Fruit fly (Drosophila melanogaster): ENCODE measurements around the gene mrt.

The mrt gene

dm6 chr3R:27289638-27290037 lies 7.2 kb upstream of the mrt start:
- no peak for TF ChIP-seq CG7045 (GFP tag; optimal IDR thresholded peaks at IDR 0.05)
- TF ChIP-seq Clk (GFP tag; optimal IDR thresholded peaks at IDR 0.05): no peak
- TF ChIP-seq tj (GFP tag; optimal IDR thresholded peaks at IDR 0.05): no peak
- TF ChIP-seq cnc (optimal IDR thresholded peaks at IDR 0.05): no peak
- no peak for TF ChIP-seq CG1620 (GFP tag; optimal IDR thresholded peaks at IDR 0.05)
- no peak for TF ChIP-seq Mnt (GFP tag; optimal IDR thresholded peaks at IDR 0.05)
- TF ChIP-seq ovo (GFP tag; optimal IDR thresholded peaks at IDR 0.05): no peak
- peak; percentile 1 for TF ChIP-seq CG14711 (tag; optimal IDR thresholded peaks at IDR 0.05)
- TF ChIP-seq cic (GFP tag; optimal IDR thresholded peaks at IDR 0.05): no peak
- no peak for TF ChIP-seq Hr96 (GFP tag; optimal IDR thresholded peaks at IDR 0.05)
- TF ChIP-seq pad (GFP tag; optimal IDR thresholded peaks at IDR 0.05): no peak
- TF ChIP-seq CG5204 (GFP tag; optimal IDR thresholded peaks at IDR 0.05): no peak
- no peak for TF ChIP-seq CG12768 (GFP tag; optimal IDR thresholded peaks at IDR 0.05)
- peak; percentile 19 for TF ChIP-seq CG33017 (tag; optimal IDR thresholded peaks at IDR 0.05)
- no peak for TF ChIP-seq toe (GFP tag; optimal IDR thresholded peaks at IDR 0.05)
- TF ChIP-seq CG7101 (tag; optimal IDR thresholded peaks at IDR 0.05): peak; percentile 7
- no peak for TF ChIP-seq kay (GFP tag; ENCODE audit: borderline replicate concordance)
- TF ChIP-seq Crg-1 (GFP tag; optimal IDR thresholded peaks at IDR 0.05): no peak

- TF ChIP-seq pad (GFP tag; optimal IDR thresholded peaks at IDR 0.05): peak; percentile 56
- peak; percentile 73 for TF ChIP-seq CG14711 (tag; optimal IDR thresholded peaks at IDR 0.05)
- TF ChIP-seq Crg-1 (GFP tag; optimal IDR thresholded peaks at IDR 0.05): peak; percentile 71
- TF ChIP-seq CG12768 (GFP tag; optimal IDR thresholded peaks at IDR 0.05): peak; percentile 34
- no peak for TF ChIP-seq kay (GFP tag; ENCODE audit: borderline replicate concordance)
- peak; percentile 70 for TF ChIP-seq Clk (GFP tag; optimal IDR thresholded peaks at IDR 0.05)
- peak; percentile 81 for TF ChIP-seq CG1620 (GFP tag; optimal IDR thresholded peaks at IDR 0.05)
- peak; percentile 83 for TF ChIP-seq Mnt (GFP tag; optimal IDR thresholded peaks at IDR 0.05)
- peak; percentile 77 for TF ChIP-seq Hr96 (GFP tag; optimal IDR thresholded peaks at IDR 0.05)
- no peak for TF ChIP-seq ovo (GFP tag; optimal IDR thresholded peaks at IDR 0.05)
- peak in 1 of 2 experiments; percentile 72 for TF ChIP-seq cnc (optimal IDR thresholded peaks at IDR 0.05)
- peak; percentile 78 for TF ChIP-seq cic (GFP tag; optimal IDR thresholded peaks at IDR 0.05)
- peak; percentile 50 for TF ChIP-seq CG33017 (tag; optimal IDR thresholded peaks at IDR 0.05)
- TF ChIP-seq CG5204 (GFP tag; optimal IDR thresholded peaks at IDR 0.05): peak; percentile 74
- peak; percentile 96 for TF ChIP-seq tj (GFP tag; optimal IDR thresholded peaks at IDR 0.05)
- peak; percentile 78 for TF ChIP-seq CG7101 (tag; optimal IDR thresholded peaks at IDR 0.05)
- TF ChIP-seq CG7045 (GFP tag; optimal IDR thresholded peaks at IDR 0.05): peak; percentile 79
- peak; percentile 80 for TF ChIP-seq bab1 (GFP tag; optimal IDR thresholded peaks at IDR 0.05)
- TF ChIP-seq CG11617 (GFP tag; optimal IDR thresholded peaks at IDR 0.05): peak; percentile 71
- TF ChIP-seq toe (GFP tag; optimal IDR thresholded peaks at IDR 0.05): peak; percentile 89
Observed at dm6 chr3R:27288202-27289135, 6.0 kb upstream of the mrt start, which contains the start of the genes bigmax and Hmu. TSS of gene bigmax (minus strand) at chr3R:27288526. TSS of gene Hmu (plus strand) at chr3R:27288769.

dm6 chr3R:27283645-27284044 lies 1.2 kb upstream of the mrt start, which contains the start of gene CG3368:
TSS of gene CG3368 (plus strand) at chr3R:27283780.
- TF ChIP-seq Mnt (GFP tag; optimal IDR thresholded peaks at IDR 0.05) (peak; percentile 54), toe (GFP tag; optimal IDR thresholded peaks at IDR 0.05) (no peak)

- no peak for TF ChIP-seq CG11617 (GFP tag; optimal IDR thresholded peaks at IDR 0.05)
- no peak for TF ChIP-seq cnc (optimal IDR thresholded peaks at IDR 0.05)
- TF ChIP-seq CG7045 (GFP tag; optimal IDR thresholded peaks at IDR 0.05): no peak
- no peak for TF ChIP-seq toe (GFP tag; optimal IDR thresholded peaks at IDR 0.05)
- TF ChIP-seq CG5204 (GFP tag; optimal IDR thresholded peaks at IDR 0.05): no peak
- TF ChIP-seq Hr96 (GFP tag; optimal IDR thresholded peaks at IDR 0.05): peak; percentile 4
- peak; percentile 30 for TF ChIP-seq cic (GFP tag; optimal IDR thresholded peaks at IDR 0.05)
- no peak for TF ChIP-seq ovo (GFP tag; optimal IDR thresholded peaks at IDR 0.05)
- TF ChIP-seq Mnt (GFP tag; optimal IDR thresholded peaks at IDR 0.05): peak; percentile 16
- no peak for TF ChIP-seq tj (GFP tag; optimal IDR thresholded peaks at IDR 0.05)
- no peak for TF ChIP-seq pad (GFP tag; optimal IDR thresholded peaks at IDR 0.05)
- TF ChIP-seq Clk (GFP tag; optimal IDR thresholded peaks at IDR 0.05): no peak
- TF ChIP-seq CG1620 (GFP tag; optimal IDR thresholded peaks at IDR 0.05): no peak
- TF ChIP-seq CG7101 (tag; optimal IDR thresholded peaks at IDR 0.05): no peak
- TF ChIP-seq CG14711 (tag; optimal IDR thresholded peaks at IDR 0.05): no peak
- no peak for TF ChIP-seq CG12768 (GFP tag; optimal IDR thresholded peaks at IDR 0.05)
- no peak for TF ChIP-seq kay (GFP tag; ENCODE audit: borderline replicate concordance)
- no peak for TF ChIP-seq CG33017 (tag; optimal IDR thresholded peaks at IDR 0.05)
- no peak for TF ChIP-seq bab1 (GFP tag; optimal IDR thresholded peaks at IDR 0.05)
- TF ChIP-seq Crg-1 (GFP tag; optimal IDR thresholded peaks at IDR 0.05): no peak
Observed at dm6 chr3R:27281811-27282131, 690 bp downstream of the mrt start.

dm6 chr3R:27281022-27281810 lies 1.2 kb downstream of the mrt start:
- TF ChIP-seq Mnt (GFP tag; optimal IDR thresholded peaks at IDR 0.05) (peak; percentile 70), Crg-1 (GFP tag; optimal IDR thresholded peaks at IDR 0.05) (peak; percentile 81), cic (GFP tag; optimal IDR thresholded peaks at IDR 0.05) (peak; percentile 96), CG5204 (GFP tag; optimal IDR thresholded peaks at IDR 0.05) (peak; percentile 79), CG14711 (tag; optimal IDR thresholded peaks at IDR 0.05) (peak; percentile 83), CG12768 (GFP tag; optimal IDR thresholded peaks at IDR 0.05) (peak; percentile 93), CG1620 (GFP tag; optimal IDR thresholded peaks at IDR 0.05) (peak; percentile 47), toe (GFP tag; optimal IDR thresholded peaks at IDR 0.05) (peak; percentile 58), Clk (GFP tag; optimal IDR thresholded peaks at IDR 0.05) (peak; percentile 70), ovo (GFP tag; optimal IDR thresholded peaks at IDR 0.05) (peak; percentile 19), CG7045 (GFP tag; optimal IDR thresholded peaks at IDR 0.05) (peak; percentile 81), tj (GFP tag; optimal IDR thresholded peaks at IDR 0.05) (peak; percentile 52), pad (GFP tag; optimal IDR thresholded peaks at IDR 0.05) (peak; percentile 63), cnc (optimal IDR thresholded peaks at IDR 0.05) (no peak), CG33017 (tag; optimal IDR thresholded peaks at IDR 0.05) (peak; percentile 92), bab1 (GFP tag; optimal IDR thresholded peaks at IDR 0.05) (peak; percentile 81), kay (GFP tag; ENCODE audit: borderline replicate concordance) (no peak), Hr96 (GFP tag; optimal IDR thresholded peaks at IDR 0.05) (peak; percentile 87), CG7101 (tag; optimal IDR thresholded peaks at IDR 0.05) (peak; percentile 90), CG11617 (GFP tag; optimal IDR thresholded peaks at IDR 0.05) (peak; percentile 74)

All from whole organism, adult.